Worm (Caenorhabditis elegans) whole organism, early embryonic: ENCODE data around the gene mig-15.

Experiments
- B0310.2 ChIP-seq: sonication (generic microtip); optimal IDR thresholded peaks from 2 replicates; lab custom pipeline; 2016; ENCODE audit warnings: mild to moderate bottlenecking, missing genetic modification characterization, missing compliant biosample characterization
- F13C5.2 ChIP-seq: sonication (generic microtip); optimal IDR thresholded peaks from 2 replicates; lab custom pipeline; 2017; ENCODE audit warnings: mild to moderate bottlenecking, missing genetic modification characterization, inconsistent platforms, missing compliant biosample characterization
- ama-1 ChIP-seq: fragments of 150-350 bp; optimal IDR thresholded peaks from 2 replicates; lab custom pipeline; 2014
- ceh-36 ChIP-seq: sonication (generic microtip); optimal IDR thresholded peaks from 2 replicates; lab custom pipeline; 2016; ENCODE audit warnings: missing genetic modification characterization, inconsistent platforms, missing compliant biosample characterization
- ets-7 ChIP-seq: sonication (generic microtip); optimal IDR thresholded peaks from 2 replicates; lab custom pipeline; 2016; ENCODE audit warnings: missing genotype, missing genetic modification characterization, missing compliant biosample characterization
- flt-1 ChIP-seq: fragments of 200-800 bp; sonication (Bioruptor generic); IDR thresholded peaks from 2 replicates; pipeline ENCODE4 v1.3.6; 2022; ENCODE audit warnings: missing genetic modification characterization, missing compliant biosample characterization
- hmbx-1 ChIP-seq: sonication (generic microtip); optimal IDR thresholded peaks from 2 replicates; lab custom pipeline; 2016; ENCODE audit warnings: mild to moderate bottlenecking, missing genetic modification characterization, missing compliant biosample characterization
- hmg-4 ChIP-seq: fragments of 200-800 bp; sonication (Bioruptor generic); optimal IDR thresholded peaks from 2 replicates; lab custom pipeline; 2018; ENCODE audit warnings: mild to moderate bottlenecking, missing genetic modification characterization, missing compliant biosample characterization
- hnd-1 ChIP-seq: sonication (generic microtip); optimal IDR thresholded peaks from 2 replicates; lab custom pipeline; 2016; ENCODE audit warnings: missing genetic modification characterization, missing compliant biosample characterization
- pes-1 ChIP-seq: fragments of 200-800 bp; sonication (Bioruptor generic); IDR thresholded peaks from 2 replicates; pipeline ENCODE4 v1.3.6; 2022; ENCODE audit warnings: missing genetic modification reagents, missing genetic modification characterization, missing compliant biosample characterization
- scrt-1 ChIP-seq: fragments of 200-800 bp; sonication (Bioruptor generic); IDR thresholded peaks from 2 replicates; pipeline ENCODE4 v1.3.6; 2022; ENCODE audit warnings: missing genetic modification characterization, missing compliant biosample characterization
- sea-1 ChIP-seq: fragments of 200-800 bp; sonication (Bioruptor generic); conservative IDR thresholded peaks from 2 replicates; pipeline ENCODE4 v1.3.6; 2022; ENCODE audit warnings: missing genetic modification characterization, missing compliant biosample characterization
- tbx-11 ChIP-seq: fragments of 200-800 bp; sonication (Bioruptor generic); IDR thresholded peaks from 2 replicates; pipeline ENCODE4 v1.3.6; 2022; ENCODE audit warnings: missing genetic modification characterization, missing compliant biosample characterization
- tra-4 ChIP-seq: sonication (generic microtip); optimal IDR thresholded peaks from 2 replicates; lab custom pipeline; 2017; ENCODE audit warnings: missing genetic modification characterization, missing compliant biosample characterization

DNA sequence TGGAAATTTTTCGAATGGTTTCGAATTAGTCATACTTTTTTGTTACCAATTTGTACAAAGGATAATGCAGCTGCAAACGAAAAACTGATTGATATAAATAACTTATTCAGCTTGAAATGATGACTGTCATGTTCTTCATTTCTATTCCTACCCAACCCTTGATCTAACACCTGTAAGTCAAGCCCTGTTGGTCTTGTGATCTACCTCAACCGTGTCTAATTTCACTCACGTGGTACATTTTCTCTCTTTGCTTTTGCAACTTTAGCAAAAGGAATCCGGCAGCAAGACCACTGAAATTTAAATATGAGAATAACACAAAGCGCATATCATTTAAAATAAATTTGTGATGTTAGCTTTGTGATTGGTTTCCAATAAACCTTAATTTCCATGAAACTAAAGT, 24.4 kb downstream of the mig-15 start:
- TF ChIP-seq tra-4 (tag; lab: Kevin White, UChicago): no peak
- TF ChIP-seq ama-1: no peak
- TF ChIP-seq tbx-11: no peak
- no peak for TF ChIP-seq F13C5.2 (tag; lab: Kevin White, UChicago)
- TF ChIP-seq B0310.2 (tag; lab: Kevin White, UChicago): no peak
- no peak for TF ChIP-seq flt-1
- no peak for TF ChIP-seq hnd-1 (tag; lab: Kevin White, UChicago)
- no peak for TF ChIP-seq pes-1 (GFP tag; lab: Robert Waterston, UW)
- TF ChIP-seq ets-7 (tag; lab: Kevin White, UChicago): no peak
- no peak for TF ChIP-seq scrt-1
- TF ChIP-seq hmg-4 (GFP tag; lab: Kevin White, UChicago): no peak
- TF ChIP-seq ceh-36 (tag; lab: Kevin White, UChicago): no peak
- TF ChIP-seq hmbx-1 (tag; lab: Kevin White, UChicago): no peak
- TF ChIP-seq sea-1 (GFP tag; lab: Robert Waterston, UW): no peak
